Worm (Caenorhabditis elegans): ENCODE measurements around the gene arp-11.

DNA sequence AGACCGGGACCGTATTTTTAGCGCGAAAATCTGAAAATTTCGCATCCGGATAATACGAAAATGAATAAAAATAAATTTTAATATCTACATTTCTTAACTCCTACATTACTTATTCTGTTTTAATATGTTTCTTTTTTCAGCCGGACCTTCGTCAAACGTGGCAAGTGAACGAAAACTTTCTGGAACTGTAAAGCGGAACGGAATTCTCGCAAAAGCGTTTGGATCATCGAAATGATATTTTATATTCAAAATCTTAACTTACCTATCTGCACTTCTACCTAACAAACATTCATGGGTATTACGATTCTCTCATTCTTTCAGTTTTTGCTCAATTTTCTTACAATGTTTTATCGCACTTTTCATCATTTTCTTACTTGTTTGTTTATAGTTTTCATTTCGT lies 4.6 kb upstream of the arp-11 start:
- TF ChIP-seq unc-39 (tag; optimal IDR thresholded peaks at IDR 0.05) (no peak), snpc-4 (tag; optimal IDR thresholded peaks at IDR 0.05) (no peak), R02D3.7 (tag; optimal IDR thresholded peaks at IDR 0.05) (no peak), nhr-76 (tag; optimal IDR thresholded peaks at IDR 0.05) (no peak), ama-1 (optimal IDR thresholded peaks at IDR 0.05) (no peak)

Data from whole organism, L3 larva.